Worm (Caenorhabditis elegans) whole organism, L1 larva: ENCODE results near the gene tag-151.

Experiments
- C16A3.4 ChIP-seq: fragments of 150-350 bp; optimal IDR thresholded peaks from 2 replicates; lab custom pipeline; 2014; ENCODE audit warnings: missing biosample characterization, missing genetic modification characterization
- F16B12.6 ChIP-seq: fragments of 150-350 bp; optimal IDR thresholded peaks from 2 replicates; lab custom pipeline; 2014; ENCODE audit warnings: missing biosample characterization, missing genetic modification characterization
- Y116A8C.19 ChIP-seq: sonication (generic microtip); optimal IDR thresholded peaks from 2 replicates; lab custom pipeline; 2016; ENCODE audit warnings: missing compliant biosample characterization, missing genetic modification characterization, borderline replicate concordance
- aha-1 ChIP-seq: fragments of 150-350 bp; optimal IDR thresholded peaks from 2 replicates; lab custom pipeline; 2014; ENCODE audit warnings: missing biosample characterization, missing genetic modification characterization
- aly-2 ChIP-seq: fragments of 150-350 bp; optimal IDR thresholded peaks from 2 replicates; lab custom pipeline; 2014; ENCODE audit warnings: missing biosample characterization, missing genetic modification characterization
- blmp-1 ChIP-seq: fragments of 150-350 bp; optimal IDR thresholded peaks from 2 replicates; lab custom pipeline; 2014; ENCODE audit warnings: missing biosample characterization, missing genetic modification characterization
- ceh-8 ChIP-seq: fragments of 200-800 bp; sonication (Bioruptor generic); optimal IDR thresholded peaks from 2 replicates; lab custom pipeline; 2018; ENCODE audit warnings: mild to moderate bottlenecking, missing genetic modification characterization, moderate library complexity, missing compliant biosample characterization
- ceh-82 ChIP-seq, 3 experiments: fragments of 150-350 bp in 1 of 3; sonication (generic microtip) in 2 of 3; optimal IDR thresholded peaks; 2 replicates each; lab custom pipeline; 2014 to 2017; ENCODE audit warnings: missing biosample characterization in 3 of 3, missing genetic modification characterization in 3 of 3
- ceh-88 ChIP-seq: fragments of 200-800 bp; sonication (Bioruptor generic); IDR thresholded peaks from 2 replicates; pipeline ENCODE4 v1.3.6; 2022; ENCODE audit warnings: missing genetic modification characterization, missing compliant biosample characterization
- ceh-90 ChIP-seq: sonication (generic microtip); optimal IDR thresholded peaks from 2 replicates; lab custom pipeline; 2016; ENCODE audit warnings: missing genetic modification characterization, missing compliant biosample characterization
- dpl-1 ChIP-seq, 3 experiments: fragments of 150-350 bp in 2 of 3; sonication (generic microtip) in 1 of 3; optimal IDR thresholded peaks; 2 replicates each; lab custom pipeline; 2014 to 2017; ENCODE audit warnings: missing biosample characterization in 3 of 3, missing genetic modification characterization in 3 of 3, missing genetic modification reagents in 3 of 3
- dsc-1 ChIP-seq: sonication (generic microtip); optimal IDR thresholded peaks from 2 replicates; lab custom pipeline; 2016; ENCODE audit warnings: mild to moderate bottlenecking, missing genetic modification characterization, missing compliant biosample characterization
- efl-1 ChIP-seq, 4 experiments: fragments of 150-350 bp; optimal IDR thresholded peaks in 3 of 4; peaks in 1 of 4; 1 replicate in 1 of 4; 2 replicates in 3 of 4; lab custom pipeline; 2014; ENCODE audit warnings: missing biosample characterization in 2 of 4, missing genetic modification characterization in 2 of 4, missing genetic modification reagents in 2 of 4
- egl-13 ChIP-seq: sonication (generic microtip); optimal IDR thresholded peaks from 2 replicates; lab custom pipeline; 2016; ENCODE audit warnings: missing genotype, missing genetic modification reagents, missing genetic modification characterization, missing compliant biosample characterization
- elt-3 ChIP-seq, 6 experiments: fragments of 150-350 bp in 1 of 6; sonication (generic microtip); optimal IDR thresholded peaks; 2 replicates each; lab custom pipeline; 2017 to 2018; ENCODE audit warnings: missing biosample characterization in 6 of 6, missing genetic modification characterization in 6 of 6, inconsistent platforms in 1 of 6
- fkh-10 ChIP-seq: sonication (generic microtip); optimal IDR thresholded peaks from 2 replicates; lab custom pipeline; 2017; ENCODE audit warnings: missing biosample characterization, missing genetic modification reagents, missing genetic modification characterization
- grh-1 ChIP-seq: fragments of 200-800 bp; sonication (Bioruptor generic); IDR thresholded peaks from 2 replicates; pipeline ENCODE4 v1.3.6; 2022; ENCODE audit warnings: missing genetic modification reagents, missing genetic modification characterization, missing compliant biosample characterization
- jun-1 ChIP-seq: fragments of 150-350 bp; optimal IDR thresholded peaks from 2 replicates; lab custom pipeline; 2014; ENCODE audit warnings: missing biosample characterization, missing genetic modification reagents, missing genetic modification characterization
- lin-13 ChIP-seq: fragments of 150-350 bp; optimal IDR thresholded peaks from 2 replicates; lab custom pipeline; 2014; ENCODE audit warnings: missing biosample characterization, missing genetic modification reagents, missing genetic modification characterization
- lin-14 ChIP-seq: fragments of 200-800 bp; sonication (Bioruptor generic); optimal IDR thresholded peaks from 2 replicates; lab custom pipeline; 2018; ENCODE audit warnings: mild to moderate bottlenecking, missing genetic modification characterization, moderate library complexity, missing compliant biosample characterization
- lin-15B ChIP-seq: fragments of 150-350 bp; sonication (generic microtip); optimal IDR thresholded peaks from 3 replicates; lab custom pipeline; 2014; ENCODE audit warnings: missing biosample characterization, missing genetic modification characterization
- lin-35 ChIP-seq, 2 experiments: fragments of 150-350 bp; optimal IDR thresholded peaks; 2 replicates each; lab custom pipeline; 2014; ENCODE audit warnings: missing biosample characterization in 2 of 2, missing genetic modification characterization in 2 of 2, missing genetic modification reagents in 2 of 2
- lsy-2 ChIP-seq, 2 experiments: fragments of 150-350 bp; optimal IDR thresholded peaks; 2 replicates each; lab custom pipeline; 2014; ENCODE audit warnings: missing biosample characterization in 2 of 2, missing genetic modification characterization in 2 of 2
- mab-9 ChIP-seq: fragments of 200-800 bp; sonication (Bioruptor generic); IDR thresholded peaks from 2 replicates; pipeline ENCODE4 v1.3.6; 2022; ENCODE audit warnings: missing genetic modification reagents, missing genetic modification characterization, missing compliant biosample characterization
- mdl-1 ChIP-seq, 2 experiments: fragments of 150-350 bp; optimal IDR thresholded peaks; 2 replicates each; lab custom pipeline; 2014 to 2017; ENCODE audit warnings: missing biosample characterization in 2 of 2, missing genetic modification characterization in 2 of 2, inconsistent platforms in 1 of 2
- mep-1 ChIP-seq: fragments of 150-350 bp; optimal IDR thresholded peaks from 2 replicates; lab custom pipeline; 2014; ENCODE audit warnings: missing biosample characterization, missing genetic modification characterization
- nhr-19 ChIP-seq: fragments of 200-800 bp; sonication (Bioruptor generic); conservative IDR thresholded peaks from 2 replicates; pipeline ENCODE4 v1.3.6; 2022; ENCODE audit warnings: missing genetic modification characterization, missing compliant biosample characterization
- nhr-20 ChIP-seq: sonication (generic microtip); optimal IDR thresholded peaks from 2 replicates; lab custom pipeline; 2016; ENCODE audit warnings: mild to moderate bottlenecking, missing genetic modification characterization, missing compliant biosample characterization
- nhr-47 ChIP-seq: sonication (generic microtip); optimal IDR thresholded peaks from 2 replicates; lab custom pipeline; 2016; ENCODE audit warnings: mild to moderate bottlenecking, missing genetic modification characterization, moderate library complexity, missing compliant biosample characterization
- nhr-71 ChIP-seq: sonication (generic microtip); optimal IDR thresholded peaks from 2 replicates; lab custom pipeline; 2016; ENCODE audit warnings: mild to moderate bottlenecking, missing genetic modification characterization, moderate library complexity, missing compliant biosample characterization
- nhr-77 ChIP-seq: fragments of 150-350 bp; optimal IDR thresholded peaks from 2 replicates; lab custom pipeline; 2014; ENCODE audit warnings: missing biosample characterization, missing genetic modification characterization
- nhr-85 ChIP-seq: sonication (generic microtip); peaks from one replicate; lab custom pipeline; 2016; ENCODE audit warnings: missing genetic modification characterization, inconsistent platforms, missing compliant biosample characterization
- nhr-90 ChIP-seq: sonication (generic microtip); optimal IDR thresholded peaks from 2 replicates; lab custom pipeline; 2016; ENCODE audit warnings: mild to moderate bottlenecking, missing genetic modification characterization, missing compliant biosample characterization; ENCODE audit not compliant: poor library complexity
- pax-3 ChIP-seq: fragments of 200-800 bp; sonication (Bioruptor generic); optimal IDR thresholded peaks from 2 replicates; lab custom pipeline; 2018; ENCODE audit warnings: mild to moderate bottlenecking, missing genetic modification characterization, moderate library complexity, missing compliant biosample characterization
- rnt-1 ChIP-seq: sonication (generic microtip); optimal IDR thresholded peaks from 2 replicates; lab custom pipeline; 2016; ENCODE audit warnings: mild to moderate bottlenecking, missing genetic modification characterization, moderate library complexity, missing compliant biosample characterization
- skn-1 ChIP-seq: fragments of 150-350 bp; optimal IDR thresholded peaks from 2 replicates; lab custom pipeline; 2014; ENCODE audit warnings: missing biosample characterization, missing genetic modification characterization
- snpc-4 ChIP-seq: fragments of 150-350 bp; optimal IDR thresholded peaks from 2 replicates; lab custom pipeline; 2014; ENCODE audit warnings: missing biosample characterization, missing genetic modification characterization
- snu-23 ChIP-seq: sonication (generic microtip); optimal IDR thresholded peaks from 2 replicates; lab custom pipeline; 2016; ENCODE audit warnings: missing genetic modification characterization, missing compliant biosample characterization
- sox-4 ChIP-seq: sonication (generic microtip); optimal IDR thresholded peaks from 2 replicates; lab custom pipeline; 2016; ENCODE audit warnings: missing genetic modification characterization, missing compliant biosample characterization
- swsn-7 ChIP-seq: sonication (generic microtip); optimal IDR thresholded peaks from 2 replicates; lab custom pipeline; 2016; ENCODE audit warnings: missing genetic modification characterization, missing compliant biosample characterization
- tbx-2 ChIP-seq: sonication (generic microtip); optimal IDR thresholded peaks from 2 replicates; lab custom pipeline; 2016; ENCODE audit warnings: missing genetic modification characterization, missing compliant biosample characterization
- unc-86 ChIP-seq: sonication (generic microtip); optimal IDR thresholded peaks from 2 replicates; lab custom pipeline; 2016; ENCODE audit warnings: missing genetic modification characterization, missing compliant biosample characterization
- unc-98 ChIP-seq: fragments of 200-800 bp; sonication (Bioruptor generic); IDR thresholded peaks from 2 replicates; pipeline ENCODE4 v1.3.6; 2022; ENCODE audit warnings: missing genetic modification characterization, missing compliant biosample characterization
- vab-15 ChIP-seq: sonication (generic microtip); optimal IDR thresholded peaks from 2 replicates; lab custom pipeline; 2017; ENCODE audit warnings: missing genotype, mild to moderate bottlenecking, missing genetic modification characterization, missing compliant biosample characterization
- xbp-1 ChIP-seq: sonication (generic microtip); optimal IDR thresholded peaks from 2 replicates; lab custom pipeline; 2016; ENCODE audit warnings: missing genetic modification characterization, missing compliant biosample characterization
- ztf-11 ChIP-seq, 2 experiments: sonication (generic microtip); optimal IDR thresholded peaks; 2 replicates each; lab custom pipeline; 2016 to 2017; ENCODE audit warnings: missing genetic modification characterization in 2 of 2, missing biosample characterization in 1 of 2, missing compliant biosample characterization in 1 of 2

tag-151 gene

ce11 chrII:4698266-4698771, 11.8 kb upstream of the tag-151 start, which contains the start of the genes rpn-5 and scc-1 (continued):
- TF ChIP-seq rnt-1 (tag; lab: Kevin White, UChicago), result peak; percentile 77
- TF ChIP-seq egl-13 (tag; lab: Kevin White, UChicago), result no peak
- peak; percentile 79 for TF ChIP-seq mep-1 (tag; lab: Kevin White, UChicago)
- peak; percentile 39 for TF ChIP-seq ceh-90
- no peak for TF ChIP-seq aha-1 (tag; lab: Kevin White, UChicago)
- peak; percentile 99 to 100 for TF ChIP-seq lsy-2 (tag; optimal IDR thresholded peaks at IDR 0.05; lab: Kevin White, UChicago)
- peak; percentile 75 for TF ChIP-seq nhr-47 (tag; lab: Kevin White, UChicago)
- TF ChIP-seq F16B12.6 (tag; lab: Kevin White, UChicago), result peak; percentile 44
- peak in 2 of 6 experiments; percentile 57 to 64 for TF ChIP-seq elt-3 (tag; optimal IDR thresholded peaks at IDR 0.05; lab: Kevin White, UChicago)
- peak; percentile 63 for TF ChIP-seq lin-14 (GFP tag; lab: Kevin White, UChicago)
- peak; percentile 91 to 95 (median 91) for TF ChIP-seq dpl-1 (GFP tag; optimal IDR thresholded peaks at IDR 0.05; lab: Kevin White, UChicago)
- TF ChIP-seq fkh-10 (GFP tag; lab: Kevin White, UChicago), result no peak
- TF ChIP-seq ceh-8 (GFP tag; lab: Kevin White, UChicago), result peak; percentile 45
- peak; percentile 67 for TF ChIP-seq tbx-2 (tag; lab: Kevin White, UChicago)
- no peak for TF ChIP-seq Y116A8C.19
- TF ChIP-seq ztf-11 (tag; optimal IDR thresholded peaks at IDR 0.05; lab: Kevin White, UChicago), result peak in 1 of 2 experiments; percentile 15
- TF ChIP-seq snpc-4 (tag; lab: Kevin White, UChicago), result peak; percentile 24
- TF ChIP-seq mab-9 (GFP tag; lab: Robert Waterston, UW), result no peak
- peak; percentile 31 for TF ChIP-seq nhr-85 (tag; lab: Kevin White, UChicago)
- peak; percentile 84 for TF ChIP-seq C16A3.4 (tag; lab: Kevin White, UChicago)
- TF ChIP-seq grh-1, result no peak
- peak; percentile 75 for TF ChIP-seq blmp-1 (tag; lab: Kevin White, UChicago)
- peak; percentile 72 for TF ChIP-seq nhr-20

ce11 chrII:4701482-4702119, 8.5 kb upstream of the tag-151 start, which contains the start of gene unc-85:
unc-85 (plus strand) TSS chrII:4702069.
- TF ChIP-seq lin-13 (GFP tag; lab: Kevin White, UChicago) (peak; percentile 44), nhr-90 (tag; lab: Kevin White, UChicago) (peak; percentile 77), rnt-1 (tag; lab: Kevin White, UChicago) (peak; percentile 70), grh-1 (peak; percentile 84), skn-1 (tag; lab: Kevin White, UChicago) (peak; percentile 45), lin-35 (GFP tag; optimal IDR thresholded peaks at IDR 0.05; lab: Kevin White, UChicago) (peak; percentile 43 to 80), unc-98 (GFP tag; lab: Robert Waterston, UW) (peak; percentile 58; the same call in 1 of the 2 replicates), elt-3 (tag; optimal IDR thresholded peaks at IDR 0.05; lab: Kevin White, UChicago) (peak in 1 of 6 experiments; percentile 18), ceh-88 (peak; percentile 77), dpl-1 (GFP tag; optimal IDR thresholded peaks at IDR 0.05; lab: Kevin White, UChicago) (peak; percentile 44 to 80 (median 70)), mep-1 (tag; lab: Kevin White, UChicago) (peak; percentile 28), ztf-11 (tag; optimal IDR thresholded peaks at IDR 0.05; lab: Kevin White, UChicago) (peak in 1 of 2 experiments; percentile 29), mab-9 (GFP tag; lab: Robert Waterston, UW) (peak; percentile 69), blmp-1 (tag; lab: Kevin White, UChicago) (peak; percentile 20), aly-2 (tag; lab: Kevin White, UChicago) (peak; percentile 25), nhr-77 (tag; lab: Kevin White, UChicago) (peak; percentile 22), nhr-19 (GFP tag; lab: Robert Waterston, UW) (peak; percentile 94), ceh-82 (tag; optimal IDR thresholded peaks at IDR 0.05; lab: Kevin White, UChicago) (peak in 2 of 3 experiments; percentile 24 to 65), unc-86 (peak; percentile 63), snu-23 (GFP tag; lab: Kevin White, UChicago) (peak; percentile 76), lin-15B (tag; lab: Kevin White, UChicago) (peak; percentile 71), nhr-71 (tag; lab: Kevin White, UChicago) (peak; percentile 87), ceh-8 (GFP tag; lab: Kevin White, UChicago) (peak; percentile 19), lsy-2 (tag; optimal IDR thresholded peaks at IDR 0.05; lab: Kevin White, UChicago) (peak; percentile 72 to 88), jun-1 (tag; lab: Kevin White, UChicago) (peak; percentile 52), pax-3 (tag; lab: Kevin White, UChicago) (peak; percentile 36), swsn-7 (tag; lab: Kevin White, UChicago) (peak; percentile 73), vab-15 (tag; lab: Kevin White, UChicago) (peak; percentile 8), nhr-47 (tag; lab: Kevin White, UChicago) (peak; percentile 82), efl-1 (optimal IDR thresholded peaks at IDR 0.05; lab: Kevin White, UChicago) (peak; percentile 74 to 76), efl-1 (GFP tag; optimal IDR thresholded peaks at IDR 0.05 in 1 of 2; lab: Kevin White, UChicago) (peak; percentile 71 to 96), sox-4 (tag; lab: Kevin White, UChicago) (peak; percentile 40), xbp-1 (tag; lab: Kevin White, UChicago) (peak; percentile 61), dsc-1 (tag; lab: Kevin White, UChicago) (peak; percentile 47), mdl-1 (tag; optimal IDR thresholded peaks at IDR 0.05; lab: Kevin White, UChicago) (peak in 1 of 2 experiments; percentile 8)
